Worm (Caenorhabditis elegans): ENCODE results near the gene AH6.3.
A peak's percentile ranks its signal among the peaks of the same experiment; 100 is the strongest.

Gene AH6.3

DNA sequence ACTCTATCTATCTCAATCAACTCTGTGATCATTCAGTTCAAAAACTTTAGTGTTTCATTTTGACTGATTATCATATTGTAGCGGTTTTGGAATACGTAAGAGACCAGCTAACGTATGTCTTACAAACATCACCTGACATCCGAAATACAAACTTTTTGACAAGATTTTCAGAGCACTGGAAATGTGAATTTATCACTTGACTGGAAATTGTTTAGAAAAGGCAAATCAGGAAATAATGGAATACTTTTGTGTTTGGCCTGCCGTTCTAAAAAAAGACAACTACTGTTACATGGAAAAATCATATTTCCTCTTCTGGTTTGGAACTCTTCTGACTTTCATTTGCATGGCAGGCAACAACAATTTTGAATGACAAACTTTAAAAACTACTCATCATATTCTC, 32.7 kb downstream of the AH6.3 start, which contains the start of gene F35H8.12:
F35H8.12 (plus strand) TSS at position 301 of the 400 bp plus-strand sequence.
- no peak for TF ChIP-seq lin-39 (tag; optimal IDR thresholded peaks at IDR 0.05)
- no peak for TF ChIP-seq mep-1 (tag; optimal IDR thresholded peaks at IDR 0.05)
- TF ChIP-seq ces-1 (GFP tag; optimal IDR thresholded peaks at IDR 0.05) = no peak
- TF ChIP-seq F26F4.8 (GFP tag; conservative IDR thresholded peaks at IDR 0.05) = no peak
- TF ChIP-seq nhr-6 (tag; optimal IDR thresholded peaks at IDR 0.05) = no peak
- no peak for TF ChIP-seq lin-1 (GFP tag; IDR thresholded peaks at IDR 0.05)
- no peak for TF ChIP-seq nhr-111 (GFP tag; optimal IDR thresholded peaks at IDR 0.05)
- TF ChIP-seq unc-62 (GFP tag; optimal IDR thresholded peaks at IDR 0.05 in 1 of 2) = no peak
- TF ChIP-seq unc-62 (tag; optimal IDR thresholded peaks at IDR 0.05) = no peak

DNA sequence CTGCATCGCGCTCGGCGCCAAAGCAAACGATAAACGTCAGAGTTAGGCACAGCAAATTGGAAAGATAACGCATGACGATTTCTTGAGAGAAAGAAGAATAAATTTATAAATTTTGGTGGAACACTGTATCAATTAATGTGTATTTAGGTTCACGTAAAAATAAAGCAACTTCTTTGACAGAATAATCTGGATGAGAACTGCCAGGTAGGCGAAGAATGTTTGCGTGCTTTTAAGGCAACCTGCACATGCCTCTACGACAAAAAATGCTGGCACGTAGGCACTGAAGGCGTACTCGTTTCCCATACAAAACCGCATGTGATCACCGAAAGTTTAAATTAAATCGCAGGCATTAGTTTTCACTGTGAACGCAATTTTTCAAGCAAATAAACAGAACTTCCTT, 34.3 kb downstream of the AH6.3 start, which contains the start of gene F35H8.1:
F35H8.1 (minus strand) TSS at position 101 of the 400 bp plus-strand sequence.
- TF ChIP-seq nhr-102 (tag; optimal IDR thresholded peaks at IDR 0.05) (no peak), ceh-28 (tag; optimal IDR thresholded peaks at IDR 0.05) (no peak), lin-39 (tag; optimal IDR thresholded peaks at IDR 0.05) (no peak), unc-62 (GFP tag; optimal IDR thresholded peaks at IDR 0.05 in 1 of 2) (peak in 1 of 2 experiments; percentile 12), unc-62 (tag; optimal IDR thresholded peaks at IDR 0.05) (no peak), dve-1 (tag; optimal IDR thresholded peaks at IDR 0.05; ENCODE audit: insufficient read depth) (no peak)

- TF ChIP-seq lin-15B (tag; optimal IDR thresholded peaks at IDR 0.05) (no peak), nhr-28 (tag; optimal IDR thresholded peaks at IDR 0.05) (peak; percentile 55), aha-1 (tag) (peak; percentile 35), hlh-30 (tag; optimal IDR thresholded peaks at IDR 0.05; ENCODE audit: insufficient read depth) (peak; percentile 67), mdl-1 (tag; optimal IDR thresholded peaks at IDR 0.05) (peak in 1 of 2 experiments; percentile 40), sdz-12 (GFP tag; optimal IDR thresholded peaks at IDR 0.05) (no peak)
Observed at ce11 chrII:9554925-9555553, 36.2 kb downstream of the AH6.3 start, which contains the start of gene F35H8.2. F35H8.2 (plus strand) TSS chrII:9555503.

DNA sequence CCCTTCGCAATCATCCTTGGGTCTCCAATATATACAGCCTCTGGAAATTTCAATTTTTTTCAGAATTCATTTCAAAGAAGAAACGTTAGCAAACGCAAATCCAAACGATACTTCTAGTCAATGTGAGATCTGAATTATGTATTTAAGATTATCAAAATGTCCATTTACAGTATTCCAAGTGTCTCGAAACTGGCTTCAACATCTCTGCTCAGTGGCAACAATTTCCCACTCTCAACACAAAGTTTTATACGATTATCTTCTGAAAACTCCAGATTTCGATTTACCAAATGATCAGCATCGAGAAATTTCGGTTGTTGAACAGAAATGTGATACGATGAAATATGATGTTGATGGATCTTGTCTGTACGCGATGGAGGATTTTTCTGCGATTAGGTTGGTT, 37.7 kb downstream of the AH6.3 start:
- TF ChIP-seq unc-62 (GFP tag; optimal IDR thresholded peaks at IDR 0.05 in 1 of 2) = peak in 1 of 2 experiments; percentile 69
- TF ChIP-seq unc-62 (tag; optimal IDR thresholded peaks at IDR 0.05) = no peak
- peak; percentile 91 for TF ChIP-seq aha-1 (tag)
- no peak for TF ChIP-seq hlh-11 (tag; optimal IDR thresholded peaks at IDR 0.05)
- TF ChIP-seq nhr-11 (tag; optimal IDR thresholded peaks at IDR 0.05) = no peak

- TF ChIP-seq zfp-2 (tag; optimal IDR thresholded peaks at IDR 0.05) = no peak
- TF ChIP-seq R02D3.7 (tag; optimal IDR thresholded peaks at IDR 0.05) = peak; percentile 62
- TF ChIP-seq dmd-9 (GFP tag; IDR thresholded peaks at IDR 0.05) = no peak
- no peak for TF ChIP-seq attf-4 (tag; optimal IDR thresholded peaks at IDR 0.05)
- TF ChIP-seq zip-2 (tag; optimal IDR thresholded peaks at IDR 0.05) = no peak
- peak in 1 of 2 experiments; percentile 65 for TF ChIP-seq unc-62 (GFP tag; optimal IDR thresholded peaks at IDR 0.05 in 1 of 2)
- TF ChIP-seq unc-62 (tag; optimal IDR thresholded peaks at IDR 0.05) = no peak
- no peak for TF ChIP-seq ztf-7 (tag; optimal IDR thresholded peaks at IDR 0.05)
- TF ChIP-seq mes-2 (tag; optimal IDR thresholded peaks at IDR 0.05; ENCODE audit: poor library complexity, severe bottlenecking) = no peak
- TF ChIP-seq gei-8 (GFP tag; optimal IDR thresholded peaks at IDR 0.05) = no peak
- no peak for TF ChIP-seq skn-1 (tag; optimal IDR thresholded peaks at IDR 0.05)
- TF ChIP-seq fos-1 (tag; optimal IDR thresholded peaks at IDR 0.05) = no peak
- no peak for TF ChIP-seq snpc-4 (tag; optimal IDR thresholded peaks at IDR 0.05)
- TF ChIP-seq daf-8 (GFP tag; IDR thresholded peaks at IDR 0.05) = no peak
- no peak for TF ChIP-seq vab-7 (GFP tag; IDR thresholded peaks at IDR 0.05)
- no peak for TF ChIP-seq tag-97 (GFP tag; IDR thresholded peaks at IDR 0.05)
- TF ChIP-seq zip-11 (GFP tag; IDR thresholded peaks at IDR 0.05) = no peak
- TF ChIP-seq Y48G9A.11 (GFP tag; IDR thresholded peaks at IDR 0.05) = peak; percentile 86
- no peak for TF ChIP-seq nhr-10 (tag; optimal IDR thresholded peaks at IDR 0.05)
- no peak for TF ChIP-seq nhr-102 (tag; optimal IDR thresholded peaks at IDR 0.05)
- no peak for TF ChIP-seq nhr-28 (tag; optimal IDR thresholded peaks at IDR 0.05)
- TF ChIP-seq D1046.2 (GFP tag; IDR thresholded peaks at IDR 0.05) = no peak
- no peak for TF ChIP-seq madf-9 (GFP tag; conservative IDR thresholded peaks at IDR 0.05)
- TF ChIP-seq daf-16 (GFP tag; optimal IDR thresholded peaks at IDR 0.05) = no peak
- no peak for TF ChIP-seq daf-16 (tag; optimal IDR thresholded peaks at IDR 0.05)
- TF ChIP-seq T20F7.1 (GFP tag; optimal IDR thresholded peaks at IDR 0.05) = peak; percentile 92
- no peak for TF ChIP-seq lin-1 (GFP tag; IDR thresholded peaks at IDR 0.05)
Observed at ce11 chrII:9557437-9558150, 38.7 kb downstream of the AH6.3 start, which contains the start of gene zfp-2. zfp-2 (plus strand) TSS chrII:9557650.

Measured in whole organism, L4 larva.